Worm (Caenorhabditis elegans): ENCODE results near the gene F42E8.1.

Gene F42E8.1

DNA sequence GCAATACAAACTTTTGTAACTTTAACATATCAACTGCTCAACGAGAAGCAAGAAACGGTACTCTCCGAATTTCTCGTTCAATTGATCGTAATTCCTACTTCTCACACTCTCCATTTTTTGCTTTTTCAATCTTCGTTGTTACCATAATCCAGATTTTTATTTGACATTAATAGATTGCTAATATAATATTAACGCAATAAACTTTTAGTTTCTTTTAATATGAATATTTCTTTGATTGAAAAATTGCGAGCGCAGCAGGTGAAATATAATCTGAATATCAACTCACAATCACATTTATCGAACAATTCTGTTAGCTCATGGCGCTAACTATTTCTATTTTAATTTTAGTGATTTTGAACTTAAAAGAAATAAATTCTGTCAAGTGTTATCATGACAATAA lies 30.4 kb downstream of the F42E8.1 start, which contains the start of gene lurp-4:
lurp-4 (plus strand) TSS at position 301 of the 400 bp plus-strand sequence.
- no peak for TF ChIP-seq ceh-20 (GFP tag; IDR thresholded peaks at IDR 0.05)
- TF ChIP-seq snpc-1.2 (GFP tag; IDR thresholded peaks at IDR 0.05): no peak
- no peak for TF ChIP-seq lin-1 (GFP tag; IDR thresholded peaks at IDR 0.05)
- TF ChIP-seq zag-1 (tag; optimal IDR thresholded peaks at IDR 0.05): no peak
- TF ChIP-seq ctbp-1 (GFP tag; IDR thresholded peaks at IDR 0.05): no peak
- no peak for TF ChIP-seq Y105C5A.15 (GFP tag; IDR thresholded peaks at IDR 0.05)
- no peak for TF ChIP-seq dve-1 (tag; optimal IDR thresholded peaks at IDR 0.05; ENCODE audit: insufficient read depth)
- TF ChIP-seq mep-1 (tag; optimal IDR thresholded peaks at IDR 0.05): no peak

DNA sequence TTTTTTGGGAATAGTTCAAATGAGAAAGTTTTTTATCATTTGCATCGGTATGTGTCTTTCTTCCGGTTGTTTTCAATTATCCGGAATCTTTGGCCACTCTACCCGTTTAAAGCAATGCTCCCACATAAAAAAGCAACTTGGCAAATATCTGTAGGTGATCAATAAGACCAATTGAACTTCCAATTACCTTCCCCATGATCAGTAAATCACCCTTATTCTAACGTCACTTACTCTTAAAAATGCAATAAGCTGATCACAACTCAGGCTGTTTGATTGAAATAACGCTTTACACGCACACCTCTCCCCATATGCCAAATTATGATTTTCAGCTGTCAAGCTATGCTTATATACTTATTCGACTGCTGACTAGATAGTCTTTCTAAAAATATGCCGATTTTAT lies 33.7 kb downstream of the F42E8.1 start, which contains the start of gene C34B4.5:
C34B4.5 (plus strand) TSS at position 301 of the 400 bp plus-strand sequence.
- TF ChIP-seq unc-62 (GFP tag; optimal IDR thresholded peaks at IDR 0.05 in 1 of 2): no peak
- TF ChIP-seq unc-62 (tag; optimal IDR thresholded peaks at IDR 0.05): no peak
- no peak for TF ChIP-seq lin-38 (GFP tag; IDR thresholded peaks at IDR 0.05)
- TF ChIP-seq Y48G9A.11 (GFP tag; IDR thresholded peaks at IDR 0.05): no peak
- TF ChIP-seq mep-1 (tag; optimal IDR thresholded peaks at IDR 0.05): no peak

DNA sequence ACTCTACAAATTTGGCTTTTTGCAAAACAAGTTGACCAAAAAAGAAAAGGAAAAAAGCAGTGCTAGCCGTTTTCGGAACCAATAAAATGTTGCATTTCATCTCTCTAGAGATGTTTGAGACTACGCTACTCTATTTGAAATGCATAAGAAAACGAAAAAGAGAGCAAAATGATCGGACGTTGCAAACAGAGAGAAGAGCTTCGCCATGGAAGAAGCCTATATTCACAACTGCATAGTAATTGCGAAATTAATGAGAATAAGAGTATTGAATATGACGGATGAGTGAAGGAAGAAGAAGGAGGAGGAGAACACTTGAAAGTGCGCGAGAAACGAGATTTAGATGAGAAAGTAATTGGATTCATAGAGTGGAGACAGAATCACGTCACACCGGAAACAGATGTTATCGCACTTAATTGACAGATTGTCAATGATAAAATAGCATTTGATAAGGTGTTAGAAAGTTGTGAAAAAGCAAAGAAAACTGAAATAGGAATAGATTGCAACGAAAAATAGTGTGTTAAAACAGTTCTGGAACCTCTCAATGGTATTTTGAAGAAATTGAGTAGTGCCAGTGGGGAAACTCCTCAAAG lies 44.0 kb downstream of the F42E8.1 start:
- no peak for TF ChIP-seq madf-9 (GFP tag; conservative IDR thresholded peaks at IDR 0.05)
- TF ChIP-seq dmd-6 (GFP tag; IDR thresholded peaks at IDR 0.05): peak; percentile 15; the same call in 1 of the 2 replicates
- TF ChIP-seq set-16 (GFP tag; IDR thresholded peaks at IDR 0.05): no peak
- peak in 1 of 2 experiments; percentile 84 for TF ChIP-seq unc-62 (GFP tag; optimal IDR thresholded peaks at IDR 0.05 in 1 of 2)
- no peak for TF ChIP-seq unc-62 (tag; optimal IDR thresholded peaks at IDR 0.05)

DNA sequence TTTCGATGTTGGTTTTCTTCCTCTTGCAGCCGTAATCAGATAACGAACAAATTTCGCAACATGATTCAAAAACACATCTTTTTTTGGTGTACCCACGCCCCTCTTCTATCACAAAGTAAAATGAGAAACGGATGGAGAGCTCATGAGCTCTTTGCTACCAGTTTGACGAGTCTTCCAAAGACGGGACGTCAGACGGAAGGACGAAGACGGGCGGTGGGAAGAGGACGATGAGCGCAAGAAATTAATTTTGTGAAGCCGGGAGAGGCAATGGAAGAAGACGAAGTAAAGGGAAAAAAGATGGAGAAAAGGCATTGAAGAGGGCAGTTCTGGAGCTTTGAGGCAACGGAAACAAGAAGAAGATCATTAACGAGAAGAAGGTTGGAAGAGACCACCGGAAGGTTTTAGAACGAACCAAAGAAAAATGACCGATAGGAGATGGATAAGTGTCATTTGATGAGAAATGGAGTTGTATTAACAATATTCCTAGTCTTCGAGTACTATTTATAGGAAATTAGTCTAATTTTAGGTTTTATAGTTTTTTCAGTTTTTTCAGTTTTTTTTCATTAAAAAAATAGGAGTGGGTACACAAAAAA lies 49.8 kb downstream of the F42E8.1 start:
- 0 out of 2 replicates have a peak, but pooled peaks have one; percentile 23 for TF ChIP-seq ceh-20 (GFP tag; IDR thresholded peaks at IDR 0.05)
- TF ChIP-seq aha-1 (tag): peak; percentile 97
- TF ChIP-seq spr-3 (GFP tag; optimal IDR thresholded peaks at IDR 0.05): no peak

DNA sequence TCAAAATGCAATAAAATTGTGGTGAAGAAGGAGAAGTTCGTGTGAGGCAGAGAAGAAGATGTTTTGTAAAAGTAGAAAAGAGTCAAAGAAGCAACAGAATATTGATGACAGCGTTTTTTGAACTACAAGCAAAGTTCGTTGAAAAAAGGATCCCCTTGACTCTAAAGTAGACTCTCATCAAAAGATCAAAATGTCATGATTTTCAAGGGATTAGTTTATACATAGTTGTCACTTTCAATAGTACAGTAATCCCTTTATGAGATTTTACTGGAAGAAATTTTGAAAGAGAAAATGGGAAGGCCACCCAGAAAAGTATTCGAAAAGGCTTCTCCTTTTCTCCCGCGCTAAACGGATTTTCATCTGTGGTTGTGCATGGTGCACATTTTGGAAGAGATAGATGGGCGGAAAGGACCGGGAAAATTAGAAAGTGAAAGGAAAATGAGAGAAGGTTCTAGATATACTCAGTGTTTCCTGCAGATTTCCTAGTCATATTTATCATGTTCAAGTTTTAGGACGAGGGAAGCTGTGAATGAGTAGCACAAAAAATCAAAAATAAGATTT lies 51.1 kb downstream of the F42E8.1 start:
- TF ChIP-seq zfp-2 (tag; optimal IDR thresholded peaks at IDR 0.05) (no peak), unc-62 (GFP tag; optimal IDR thresholded peaks at IDR 0.05 in 1 of 2) (peak in 1 of 2 experiments; percentile 91), unc-62 (tag; optimal IDR thresholded peaks at IDR 0.05) (no peak), ceh-28 (tag; optimal IDR thresholded peaks at IDR 0.05) (no peak)

Measured in whole organism, L4 larva.